Worm (Caenorhabditis elegans) whole organism, L1 larva: ENCODE data around the gene oac-51.
A peak's percentile ranks its signal among the peaks of the same experiment; 100 is the strongest.
"Not testable (repeated sequence)": the region's sequence is repeated elsewhere in the genome, so short reads cannot be mapped to it uniquely, and the experiment has no call there.

Source experiments
- C16A3.4 ChIP-seq: fragments of 150-350 bp; optimal IDR thresholded peaks from 2 replicates; lab custom pipeline; 2014; ENCODE audit warnings: missing biosample characterization, missing genetic modification characterization
- C34B4.2 ChIP-seq: sonication (generic microtip); optimal IDR thresholded peaks from 2 replicates; lab custom pipeline; 2017; ENCODE audit warnings: mild to moderate bottlenecking, missing genetic modification characterization, missing compliant biosample characterization
- F16B12.6 ChIP-seq: fragments of 150-350 bp; optimal IDR thresholded peaks from 2 replicates; lab custom pipeline; 2014; ENCODE audit warnings: missing biosample characterization, missing genetic modification characterization
- aly-2 ChIP-seq: fragments of 150-350 bp; optimal IDR thresholded peaks from 2 replicates; lab custom pipeline; 2014; ENCODE audit warnings: missing biosample characterization, missing genetic modification characterization
- ceh-63 ChIP-seq: fragments of 200-800 bp; sonication (Bioruptor generic); optimal IDR thresholded peaks from 2 replicates; lab custom pipeline; 2018; ENCODE audit warnings: mild to moderate bottlenecking, missing genetic modification characterization, missing compliant biosample characterization
- ceh-82 ChIP-seq, 3 experiments: fragments of 150-350 bp in 1 of 3; sonication (generic microtip) in 2 of 3; optimal IDR thresholded peaks; 2 replicates each; lab custom pipeline; 2014 to 2017; ENCODE audit warnings: missing biosample characterization in 3 of 3, missing genetic modification characterization in 3 of 3
- ces-1 ChIP-seq: fragments of 150-350 bp; optimal IDR thresholded peaks from 2 replicates; lab custom pipeline; 2014; ENCODE audit warnings: missing biosample characterization, missing genetic modification reagents, missing genetic modification characterization
- dpl-1 ChIP-seq, 3 experiments: fragments of 150-350 bp in 2 of 3; sonication (generic microtip) in 1 of 3; optimal IDR thresholded peaks; 2 replicates each; lab custom pipeline; 2014 to 2017; ENCODE audit warnings: missing biosample characterization in 3 of 3, missing genetic modification characterization in 3 of 3, missing genetic modification reagents in 3 of 3
- efl-1 ChIP-seq, 4 experiments: fragments of 150-350 bp; optimal IDR thresholded peaks in 3 of 4; peaks in 1 of 4; 1 replicate in 1 of 4; 2 replicates in 3 of 4; lab custom pipeline; 2014; ENCODE audit warnings: missing biosample characterization in 2 of 4, missing genetic modification characterization in 2 of 4, missing genetic modification reagents in 2 of 4
- fkh-10 ChIP-seq: sonication (generic microtip); optimal IDR thresholded peaks from 2 replicates; lab custom pipeline; 2017; ENCODE audit warnings: missing biosample characterization, missing genetic modification reagents, missing genetic modification characterization
- fkh-8 ChIP-seq: sonication (generic microtip); optimal IDR thresholded peaks from 2 replicates; lab custom pipeline; 2016; ENCODE audit warnings: mild to moderate bottlenecking, missing genetic modification characterization, missing compliant biosample characterization
- fos-1 ChIP-seq: fragments of 150-350 bp; optimal IDR thresholded peaks from 2 replicates; lab custom pipeline; 2014; ENCODE audit warnings: missing biosample characterization, missing genetic modification characterization
- hpl-2 ChIP-seq: fragments of 150-350 bp; optimal IDR thresholded peaks from 2 replicates; lab custom pipeline; 2014; ENCODE audit warnings: missing biosample characterization, missing genetic modification reagents, missing genetic modification characterization
- lin-13 ChIP-seq: fragments of 150-350 bp; optimal IDR thresholded peaks from 2 replicates; lab custom pipeline; 2014; ENCODE audit warnings: missing biosample characterization, missing genetic modification reagents, missing genetic modification characterization
- lin-14 ChIP-seq: fragments of 200-800 bp; sonication (Bioruptor generic); optimal IDR thresholded peaks from 2 replicates; lab custom pipeline; 2018; ENCODE audit warnings: mild to moderate bottlenecking, missing genetic modification characterization, moderate library complexity, missing compliant biosample characterization
- lin-35 ChIP-seq, 2 experiments: fragments of 150-350 bp; optimal IDR thresholded peaks; 2 replicates each; lab custom pipeline; 2014; ENCODE audit warnings: missing biosample characterization in 2 of 2, missing genetic modification characterization in 2 of 2, missing genetic modification reagents in 2 of 2
- lin-39 ChIP-seq: fragments of 150-350 bp; optimal IDR thresholded peaks from 2 replicates; lab custom pipeline; 2014; ENCODE audit warnings: missing biosample characterization, missing genetic modification reagents, missing genetic modification characterization
- lsy-2 ChIP-seq, 2 experiments: fragments of 150-350 bp; optimal IDR thresholded peaks; 2 replicates each; lab custom pipeline; 2014; ENCODE audit warnings: missing biosample characterization in 2 of 2, missing genetic modification characterization in 2 of 2
- mep-1 ChIP-seq: fragments of 150-350 bp; optimal IDR thresholded peaks from 2 replicates; lab custom pipeline; 2014; ENCODE audit warnings: missing biosample characterization, missing genetic modification characterization
- nhr-11 ChIP-seq: fragments of 150-350 bp; optimal IDR thresholded peaks from 2 replicates; lab custom pipeline; 2014; ENCODE audit warnings: missing biosample characterization, missing genetic modification characterization
- nhr-19 ChIP-seq: fragments of 200-800 bp; sonication (Bioruptor generic); conservative IDR thresholded peaks from 2 replicates; pipeline ENCODE4 v1.3.6; 2022; ENCODE audit warnings: missing genetic modification characterization, missing compliant biosample characterization
- nhr-20 ChIP-seq: sonication (generic microtip); optimal IDR thresholded peaks from 2 replicates; lab custom pipeline; 2016; ENCODE audit warnings: mild to moderate bottlenecking, missing genetic modification characterization, missing compliant biosample characterization
- nhr-47 ChIP-seq: sonication (generic microtip); optimal IDR thresholded peaks from 2 replicates; lab custom pipeline; 2016; ENCODE audit warnings: mild to moderate bottlenecking, missing genetic modification characterization, moderate library complexity, missing compliant biosample characterization
- nhr-71 ChIP-seq: sonication (generic microtip); optimal IDR thresholded peaks from 2 replicates; lab custom pipeline; 2016; ENCODE audit warnings: mild to moderate bottlenecking, missing genetic modification characterization, moderate library complexity, missing compliant biosample characterization
- nhr-85 ChIP-seq: sonication (generic microtip); peaks from one replicate; lab custom pipeline; 2016; ENCODE audit warnings: missing genetic modification characterization, inconsistent platforms, missing compliant biosample characterization
- nhr-90 ChIP-seq: sonication (generic microtip); optimal IDR thresholded peaks from 2 replicates; lab custom pipeline; 2016; ENCODE audit warnings: mild to moderate bottlenecking, missing genetic modification characterization, missing compliant biosample characterization; ENCODE audit not compliant: poor library complexity
- pax-3 ChIP-seq: fragments of 200-800 bp; sonication (Bioruptor generic); optimal IDR thresholded peaks from 2 replicates; lab custom pipeline; 2018; ENCODE audit warnings: mild to moderate bottlenecking, missing genetic modification characterization, moderate library complexity, missing compliant biosample characterization
- pqm-1 ChIP-seq: sonication (generic microtip); optimal IDR thresholded peaks from 3 replicates; lab custom pipeline; 2017; ENCODE audit warnings: missing biosample characterization, missing genetic modification characterization
- rnt-1 ChIP-seq: sonication (generic microtip); optimal IDR thresholded peaks from 2 replicates; lab custom pipeline; 2016; ENCODE audit warnings: mild to moderate bottlenecking, missing genetic modification characterization, moderate library complexity, missing compliant biosample characterization
- skn-1 ChIP-seq: fragments of 150-350 bp; optimal IDR thresholded peaks from 2 replicates; lab custom pipeline; 2014; ENCODE audit warnings: missing biosample characterization, missing genetic modification characterization
- snpc-4 ChIP-seq: fragments of 150-350 bp; optimal IDR thresholded peaks from 2 replicates; lab custom pipeline; 2014; ENCODE audit warnings: missing biosample characterization, missing genetic modification characterization
- swsn-7 ChIP-seq: sonication (generic microtip); optimal IDR thresholded peaks from 2 replicates; lab custom pipeline; 2016; ENCODE audit warnings: missing genetic modification characterization, missing compliant biosample characterization
- tbx-2 ChIP-seq: sonication (generic microtip); optimal IDR thresholded peaks from 2 replicates; lab custom pipeline; 2016; ENCODE audit warnings: missing genetic modification characterization, missing compliant biosample characterization
- unc-30 ChIP-seq: sonication (generic microtip); optimal IDR thresholded peaks from 2 replicates; lab custom pipeline; 2017; ENCODE audit warnings: missing biosample characterization, missing genetic modification characterization
- xbp-1 ChIP-seq: sonication (generic microtip); optimal IDR thresholded peaks from 2 replicates; lab custom pipeline; 2016; ENCODE audit warnings: missing genetic modification characterization, missing compliant biosample characterization
- ztf-4 ChIP-seq: fragments of 150-350 bp; optimal IDR thresholded peaks from 2 replicates; lab custom pipeline; 2014; ENCODE audit warnings: missing biosample characterization, missing genetic modification characterization

The oac-51 gene

ce11 chrIV:4326445-4326844 lies 10.2 kb upstream of the oac-51 start, which contains the start of gene trpl-2:
TSS of gene trpl-2 (plus strand) at chrIV:4326654.
- TF ChIP-seq lin-35 (GFP tag; optimal IDR thresholded peaks at IDR 0.05; lab: Kevin White, UChicago) (peak in 1 of 2 experiments; percentile 31), C16A3.4 (tag; lab: Kevin White, UChicago) (no peak), ces-1 (GFP tag; lab: Kevin White, UChicago) (no peak), dpl-1 (GFP tag; optimal IDR thresholded peaks at IDR 0.05; lab: Kevin White, UChicago) (peak in 1 of 3 experiments; percentile 18), lin-14 (GFP tag; lab: Kevin White, UChicago) (no peak), lin-39 (no peak)

ce11 chrIV:4338217-4338616 lies 1.6 kb downstream of the oac-51 start:
- TF ChIP-seq pax-3 (tag; lab: Kevin White, UChicago) = no peak
- no peak for TF ChIP-seq efl-1 (optimal IDR thresholded peaks at IDR 0.05; lab: Kevin White, UChicago)
- peak in 1 of 2 experiments; percentile 20 for TF ChIP-seq efl-1 (GFP tag; optimal IDR thresholded peaks at IDR 0.05 in 1 of 2; lab: Kevin White, UChicago)
- TF ChIP-seq nhr-85 (tag; lab: Kevin White, UChicago) = peak; percentile 86

- TF ChIP-seq fkh-10 (GFP tag; lab: Kevin White, UChicago) = no peak
- no peak for TF ChIP-seq efl-1 (optimal IDR thresholded peaks at IDR 0.05; lab: Kevin White, UChicago)
- peak in 1 of 2 experiments; percentile 89 for TF ChIP-seq efl-1 (GFP tag; optimal IDR thresholded peaks at IDR 0.05 in 1 of 2; lab: Kevin White, UChicago)
These were observed 8.2 kb downstream of the oac-51 start for ce11 chrIV:4344828-4345227.

ce11 chrIV:4346512-4346911 lies 9.9 kb downstream of the oac-51 start, which contains the start of gene oac-52:
TSS of gene oac-52 (minus strand) at chrIV:4346612.
- TF ChIP-seq fkh-8 (tag; lab: Kevin White, UChicago) (no peak), ces-1 (GFP tag; lab: Kevin White, UChicago) (no peak), nhr-19 (GFP tag; lab: Robert Waterston, UW) (no peak), pqm-1 (tag; lab: Kevin White, UChicago) (no peak), aly-2 (tag; lab: Kevin White, UChicago) (no peak), lin-13 (no peak), xbp-1 (tag; lab: Kevin White, UChicago) (no peak)

- TF ChIP-seq snpc-4 (tag; lab: Kevin White, UChicago) = peak; percentile 9
- TF ChIP-seq ceh-82 (tag; optimal IDR thresholded peaks at IDR 0.05; lab: Kevin White, UChicago) = no peak
These were observed 11.0 kb downstream of the oac-51 start for ce11 chrIV:4347578-4348003.

- TF ChIP-seq hpl-2 (GFP tag; lab: Kevin White, UChicago); aly-2 (tag; lab: Kevin White, UChicago); lin-14 (GFP tag; lab: Kevin White, UChicago): not testable (repeated sequence)
- TF ChIP-seq, all 84 proteins: peak for 0; not testable (repeated sequence) for 84
These were observed 11.5 kb downstream of the oac-51 start, which contains the start of gene W03B1.5 for ce11 chrIV:4348146-4348545. TSS of gene W03B1.5 (plus strand) at chrIV:4348446.

- no peak for TF ChIP-seq unc-30
These were observed 20.3 kb downstream of the oac-51 start, which contains the start of gene W03B1.9 for ce11 chrIV:4356879-4357278. TSS of gene W03B1.9 (minus strand) at chrIV:4356979.

- TF ChIP-seq rnt-1 (tag; lab: Kevin White, UChicago) (peak; percentile 44), tbx-2 (tag; lab: Kevin White, UChicago) (peak; percentile 25), mep-1 (tag; lab: Kevin White, UChicago) (peak; percentile 43), ztf-4 (tag; lab: Kevin White, UChicago) (no peak), efl-1 (optimal IDR thresholded peaks at IDR 0.05; lab: Kevin White, UChicago) (peak; percentile 88 to 92), efl-1 (GFP tag; optimal IDR thresholded peaks at IDR 0.05 in 1 of 2; lab: Kevin White, UChicago) (peak; percentile 93 to 99), nhr-47 (tag; lab: Kevin White, UChicago) (peak; percentile 23), nhr-11 (tag; lab: Kevin White, UChicago) (no peak), lsy-2 (tag; optimal IDR thresholded peaks at IDR 0.05; lab: Kevin White, UChicago) (peak; percentile 75 to 78), skn-1 (tag; lab: Kevin White, UChicago) (peak; percentile 69), snpc-4 (tag; lab: Kevin White, UChicago) (no peak), swsn-7 (peak; percentile 27), fos-1 (no peak), ceh-63 (no peak), nhr-20 (peak; percentile 25), F16B12.6 (tag; lab: Kevin White, UChicago) (peak; percentile 1), lin-14 (GFP tag; lab: Kevin White, UChicago) (peak; percentile 8), dpl-1 (GFP tag; optimal IDR thresholded peaks at IDR 0.05; lab: Kevin White, UChicago) (peak; percentile 85 to 94 (median 90)), aly-2 (tag; lab: Kevin White, UChicago) (no peak), C34B4.2 (no peak), nhr-90 (peak; percentile 25), nhr-71 (peak; percentile 46), lin-35 (GFP tag; optimal IDR thresholded peaks at IDR 0.05; lab: Kevin White, UChicago) (peak; percentile 92 to 96)
These were observed 20.7 kb downstream of the oac-51 start, which contains the start of gene sars-2 for ce11 chrIV:4357296-4357695. TSS of gene sars-2 (plus strand) at chrIV:4357636.
